Fruit fly (Drosophila melanogaster) Kc167 (cell line): Measurements from ENCODE around the gene Mekk1.

Experiments
- Sin3A ChIP-seq: fragments of >200 bp; optimal IDR thresholded peaks from 2 replicates; lab custom pipeline; 2018; ENCODE audit warnings: missing external identifiers
- insv ChIP-seq: fragments of >200 bp; optimal IDR thresholded peaks from 3 replicates; lab custom pipeline; 2018; ENCODE audit warnings: missing external identifiers
- psq ChIP-seq: fragments of >200 bp; optimal IDR thresholded peaks from 2 replicates; lab custom pipeline; 2017; ENCODE audit warnings: missing external identifiers
- ttk ChIP-seq: sonication (Bioruptor generic); optimal IDR thresholded peaks from 2 replicates; lab custom pipeline; 2017; ENCODE audit warnings: missing external identifiers

dm6 chr3R:18739978-18740954 is 3.1 kb downstream of the Mekk1 start:
- TF ChIP-seq psq (lab: Kevin White, UChicago) (no peak), Sin3A (no peak), ttk (lab: Kevin White, UChicago) (no peak), insv (lab: Kevin White, UChicago) (no peak)
